Fruit fly (Drosophila melanogaster): ENCODE measurements around the gene CG12278.

DNA sequence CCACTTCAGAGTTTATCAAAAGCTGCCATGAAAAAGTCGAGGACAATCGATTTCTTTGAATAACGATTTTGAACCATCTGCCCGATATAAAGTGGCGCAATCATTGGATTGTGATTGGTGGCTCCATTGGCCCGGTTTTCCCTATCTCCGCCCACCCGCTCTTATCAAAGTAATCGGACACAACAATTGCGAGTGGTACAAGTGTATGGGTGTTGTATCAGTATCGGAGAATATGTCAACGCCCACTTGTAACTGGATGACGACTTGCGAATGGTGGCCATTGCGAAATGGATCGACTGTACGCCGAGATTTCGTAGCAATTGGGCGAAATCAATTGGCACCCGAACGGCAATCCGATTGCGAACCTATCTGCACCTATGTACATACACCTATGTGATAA, 33.7 kb downstream of the CG12278 start:
- TF ChIP-seq CG34367 (tag; optimal IDR thresholded peaks at IDR 0.05), result no peak
- no peak for TF ChIP-seq CG12605 (GFP tag; IDR thresholded peaks at IDR 0.05)
- TF ChIP-seq CG9948 (tag; optimal IDR thresholded peaks at IDR 0.05), result no peak
- no peak for TF ChIP-seq Snoo (tag; optimal IDR thresholded peaks at IDR 0.05)
- no peak for TF ChIP-seq CG8159 (tag; optimal IDR thresholded peaks at IDR 0.05)
- TF ChIP-seq Pif1A (GFP tag; optimal IDR thresholded peaks at IDR 0.05), result no peak
- no peak for TF ChIP-seq CG10348 (GFP tag; IDR thresholded peaks at IDR 0.05)
- TF ChIP-seq CG4496 (GFP tag; IDR thresholded peaks at IDR 0.05), result no peak
- TF ChIP-seq fd96Ca (GFP tag; IDR thresholded peaks at IDR 0.05), result no peak
- no peak for TF ChIP-seq CG32121 (GFP tag; IDR thresholded peaks at IDR 0.05)
- TF ChIP-seq rn (GFP tag; IDR thresholded peaks at IDR 0.05), result no peak
- TF ChIP-seq EcR (GFP tag; optimal IDR thresholded peaks at IDR 0.05), result no peak
- no peak for TF ChIP-seq CG15710 (tag; optimal IDR thresholded peaks at IDR 0.05)
- TF ChIP-seq CG17806 (tag; optimal IDR thresholded peaks at IDR 0.05), result no peak
